Worm (Caenorhabditis elegans): Measurements from ENCODE around the gene C33A12.19.

- TF ChIP-seq ama-1 (optimal IDR thresholded peaks at IDR 0.05) (no peak), ceh-13 (GFP tag; optimal IDR thresholded peaks at IDR 0.05) (no peak), aly-1 (tag; optimal IDR thresholded peaks at IDR 0.05) (no peak), tbx-37 (GFP tag; conservative IDR thresholded peaks at IDR 0.05) (no peak)
These were observed 6.4 kb upstream of the C33A12.19 start, which contains the start of gene C33A12.4 for ce11 chrIV:9510439-9510838.
